Fruit fly (Drosophila melanogaster): Measurements from ENCODE around the gene CG4098.

- TF ChIP-seq kay (GFP tag; ENCODE audit: borderline replicate concordance), result no peak
- TF ChIP-seq tj (GFP tag; optimal IDR thresholded peaks at IDR 0.05), result no peak
- TF ChIP-seq Clk (GFP tag; optimal IDR thresholded peaks at IDR 0.05), result no peak
- TF ChIP-seq Mnt (GFP tag; optimal IDR thresholded peaks at IDR 0.05), result no peak
- TF ChIP-seq Hr96 (GFP tag; optimal IDR thresholded peaks at IDR 0.05), result no peak
- no peak for TF ChIP-seq cnc (optimal IDR thresholded peaks at IDR 0.05)
- no peak for TF ChIP-seq CG11617 (GFP tag; optimal IDR thresholded peaks at IDR 0.05)
Measured at dm6 chr3L:16646865-16647459, 37.8 kb upstream of the CG4098 start.

Measured in whole organism, adult.